Fruit fly (Drosophila melanogaster) whole organism, prepupa: Measurements from ENCODE around the gene CG42685.
A peak's percentile ranks its signal among the peaks of the same experiment; 100 is the strongest.

Source experiments
- Blimp-1 ChIP-seq: fragments of 200-800 bp; sonication (Bioruptor generic); optimal IDR thresholded peaks from 3 replicates; lab custom pipeline; 2017; ENCODE audit warnings: missing biosample characterization, missing genetic modification characterization, mild to moderate bottlenecking, moderate library complexity, missing genetic modification reagents
- CG10631 ChIP-seq: fragments of 200-800 bp; sonication (Bioruptor generic); optimal IDR thresholded peaks from 2 replicates; lab custom pipeline; 2016; ENCODE audit warnings: missing biosample characterization, missing genetic modification characterization
- CG10669 ChIP-seq: fragments of 200-800 bp; sonication (Bioruptor generic); optimal IDR thresholded peaks from 3 replicates; lab custom pipeline; 2018; ENCODE audit warnings: missing biosample characterization, mild to moderate bottlenecking, missing genetic modification characterization, moderate library complexity
- CG3032 ChIP-seq: fragments of 200-800 bp; optimal IDR thresholded peaks from 2 replicates; lab custom pipeline; 2019; ENCODE audit warnings: missing biosample characterization, mild to moderate bottlenecking, missing genetic modification characterization, moderate library complexity
- CG32006 ChIP-seq: fragments of 200-800 bp; sonication (Bioruptor generic); optimal IDR thresholded peaks from 3 replicates; lab custom pipeline; 2017; ENCODE audit warnings: missing biosample characterization, mild to moderate bottlenecking, missing genetic modification characterization
- CG4318 ChIP-seq: fragments of 200-800 bp; sonication (Bioruptor generic); optimal IDR thresholded peaks from 3 replicates; lab custom pipeline; 2017; ENCODE audit warnings: missing biosample characterization, mild to moderate bottlenecking, missing genetic modification characterization
- CG6854 ChIP-seq: fragments of 200-800 bp; sonication (Bioruptor generic); optimal IDR thresholded peaks from 2 replicates; lab custom pipeline; 2017; ENCODE audit warnings: missing biosample characterization, mild to moderate bottlenecking, missing genetic modification characterization
- CG7368 ChIP-seq: fragments of 200-800 bp; sonication (Bioruptor generic); optimal IDR thresholded peaks from 3 replicates; lab custom pipeline; 2016; ENCODE audit warnings: missing biosample characterization, missing genetic modification characterization
- CG8319 ChIP-seq: fragments of 200-800 bp; sonication (Bioruptor generic); optimal IDR thresholded peaks from 3 replicates; lab custom pipeline; 2016; ENCODE audit warnings: missing biosample characterization, missing genetic modification characterization
- Eip78C ChIP-seq: fragments of 200-800 bp; sonication (Bioruptor generic); peaks from one replicate; lab custom pipeline; 2016; ENCODE audit warnings: missing biosample characterization, missing genetic modification characterization
- Met ChIP-seq: fragments of 200-800 bp; sonication (Bioruptor generic); optimal IDR thresholded peaks from 3 replicates; lab custom pipeline; 2016; ENCODE audit warnings: missing biosample characterization, missing genetic modification characterization
- Sox14 ChIP-seq: fragments of 200-800 bp; sonication (Bioruptor generic); optimal IDR thresholded peaks from 3 replicates; lab custom pipeline; 2016; ENCODE audit warnings: missing biosample characterization, missing genetic modification characterization
- dsx ChIP-seq: fragments of 200-800 bp; optimal IDR thresholded peaks from 3 replicates; lab custom pipeline; 2019; ENCODE audit warnings: missing biosample characterization, mild to moderate bottlenecking, missing genetic modification characterization, moderate library complexity; ENCODE audit not compliant: poor library complexity, severe bottlenecking
- eg ChIP-seq: fragments of 200-800 bp; sonication (Bioruptor generic); IDR thresholded peaks from 3 replicates; pipeline ENCODE4 v1.3.6; 2022; ENCODE audit warnings: missing biosample characterization, missing genetic modification characterization
- fkh ChIP-seq: fragments of 200-800 bp; sonication (Bioruptor generic); optimal IDR thresholded peaks from 3 replicates; lab custom pipeline; 2017; ENCODE audit warnings: missing biosample characterization, mild to moderate bottlenecking, missing genetic modification characterization, moderate library complexity
- pdm3 ChIP-seq: fragments of 200-800 bp; sonication (Bioruptor generic); optimal IDR thresholded peaks from 3 replicates; lab custom pipeline; 2016; ENCODE audit warnings: missing biosample characterization, missing genetic modification characterization
- ss ChIP-seq, 2 experiments: fragments of 200-800 bp; sonication (Bioruptor generic); optimal IDR thresholded peaks; 2 replicates in 1 of 2; 3 replicates in 1 of 2; lab custom pipeline; 2017 to 2018; ENCODE audit warnings: mild to moderate bottlenecking in 2 of 2, missing biosample characterization in 2 of 2, missing genetic modification characterization in 2 of 2, moderate library complexity in 1 of 2
- svp ChIP-seq: fragments of 200-800 bp; sonication (Bioruptor generic); peaks from one replicate; lab custom pipeline; 2016; ENCODE audit warnings: missing biosample characterization, missing genetic modification characterization
- topi ChIP-seq: fragments of 200-800 bp; sonication (Bioruptor generic); optimal IDR thresholded peaks from 3 replicates; lab custom pipeline; 2016; ENCODE audit warnings: missing biosample characterization, missing genetic modification characterization

CG42685 gene

dm6 chr2L:14680371-14680899 is 49.5 kb downstream of the CG42685 start:
- TF ChIP-seq fkh (GFP tag; lab: Kevin White, UChicago) (peak; percentile 61), pdm3 (no peak)

- no peak for TF ChIP-seq Sox14 (GFP tag; lab: Kevin White, UChicago)
- TF ChIP-seq ss (GFP tag; optimal IDR thresholded peaks at IDR 0.05; lab: Kevin White, UChicago) = no peak
- TF ChIP-seq svp = no peak
- no peak for TF ChIP-seq CG32006 (GFP tag; lab: Kevin White, UChicago)
- no peak for TF ChIP-seq Blimp-1 (GFP tag; lab: Kevin White, UChicago)
- no peak for TF ChIP-seq eg (GFP tag; lab: Robert Waterston, UW)
- TF ChIP-seq CG3032 = no peak
- no peak for TF ChIP-seq Met (GFP tag; lab: Kevin White, UChicago)
- TF ChIP-seq CG7368 (GFP tag; lab: Kevin White, UChicago) = no peak
- TF ChIP-seq dsx (GFP tag; lab: Kevin White, UChicago) = no peak
- TF ChIP-seq CG10631 (GFP tag; lab: Kevin White, UChicago) = no peak
- no peak for TF ChIP-seq CG6854 (GFP tag; lab: Kevin White, UChicago)
- no peak for TF ChIP-seq CG8319
- no peak for TF ChIP-seq topi (GFP tag; lab: Kevin White, UChicago)
- TF ChIP-seq CG4318 (GFP tag; lab: Kevin White, UChicago) = no peak
These were observed 50.4 kb downstream of the CG42685 start for dm6 chr2L:14679609-14680008.

- peak; percentile 71 for TF ChIP-seq Eip78C (GFP tag; lab: Kevin White, UChicago)
- no peak for TF ChIP-seq CG10669 (GFP tag; lab: Kevin White, UChicago)
- TF ChIP-seq, all 60 proteins: peak for 1
These were observed 53.3 kb downstream of the CG42685 start for dm6 chr2L:14676695-14677094.
